Worm (Caenorhabditis elegans): ENCODE results near the gene K09A9.6.
A peak's percentile ranks its signal among the peaks of the same experiment; 100 is the strongest.

K09A9.6 gene

DNA sequence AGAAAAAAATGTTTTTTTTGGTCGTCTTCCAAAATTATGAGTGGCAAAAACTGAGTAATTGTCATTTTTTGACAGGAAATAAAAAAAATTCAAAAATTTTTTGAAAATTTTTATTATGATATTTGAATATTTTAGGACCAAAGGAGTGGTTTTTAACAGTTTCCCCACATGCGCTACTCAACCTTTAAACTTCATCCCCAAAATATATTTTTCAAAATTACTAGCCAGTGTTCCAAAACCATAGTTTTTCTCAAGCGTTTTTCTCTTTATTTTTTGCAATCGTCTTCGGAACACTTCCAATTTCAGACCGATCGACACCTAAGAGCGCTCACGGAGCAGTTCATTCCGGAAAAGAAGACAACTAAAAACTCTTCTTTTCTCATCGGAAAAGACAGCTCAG lies at the start of gene K09A9.6:
K09A9.6 (plus strand) TSS at position 301 of the 400 bp plus-strand sequence.
- TF ChIP-seq sox-4 (tag; optimal IDR thresholded peaks at IDR 0.05) (no peak), syd-9 (tag; optimal IDR thresholded peaks at IDR 0.05) (no peak), gmeb-2 (tag; optimal IDR thresholded peaks at IDR 0.05) (no peak), elt-4 (tag; optimal IDR thresholded peaks at IDR 0.05) (no peak), ceh-9 (tag; optimal IDR thresholded peaks at IDR 0.05) (no peak), lim-6 (tag; optimal IDR thresholded peaks at IDR 0.05) (no peak), che-1 (tag; optimal IDR thresholded peaks at IDR 0.05) (no peak), K02D7.2 (tag; optimal IDR thresholded peaks at IDR 0.05) (no peak), ceh-45 (GFP tag; IDR thresholded peaks at IDR 0.05) (no peak), C38D4.7 (GFP tag; optimal IDR thresholded peaks at IDR 0.05) (no peak), ceh-30 (tag; optimal IDR thresholded peaks at IDR 0.05) (no peak), mec-3 (tag; optimal IDR thresholded peaks at IDR 0.05; ENCODE audit: borderline replicate concordance) (no peak), fkh-6 (tag; optimal IDR thresholded peaks at IDR 0.05) (no peak), nhr-232 (tag; optimal IDR thresholded peaks at IDR 0.05) (no peak)

DNA sequence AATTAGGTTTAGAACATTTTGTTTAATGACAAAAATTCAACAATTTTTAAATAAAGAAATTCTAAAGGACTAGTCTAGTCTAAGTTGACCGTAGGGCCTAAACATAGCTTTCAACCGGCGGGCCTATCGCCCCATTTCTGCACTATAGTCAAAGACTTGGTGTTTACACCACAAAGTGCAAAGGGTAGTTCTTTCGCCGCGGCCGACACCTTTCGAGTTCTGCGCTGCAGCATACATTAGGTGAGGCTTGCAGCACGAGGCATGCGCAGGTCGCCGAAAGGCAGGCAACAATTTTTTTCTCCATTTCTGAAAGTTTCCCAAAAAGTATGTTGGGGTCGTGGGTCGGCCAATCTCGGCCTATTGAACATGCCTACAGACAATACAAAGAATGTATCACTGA lies 48.6 kb upstream of the K09A9.6 start:
- TF ChIP-seq dmd-4 (tag; optimal IDR thresholded peaks at IDR 0.05; ENCODE audit: borderline replicate concordance) (no peak), nhr-232 (tag; optimal IDR thresholded peaks at IDR 0.05) (no peak), ref-2 (tag; optimal IDR thresholded peaks at IDR 0.05) (no peak), hlh-13 (GFP tag; optimal IDR thresholded peaks at IDR 0.05) (no peak), ceh-22 (tag; optimal IDR thresholded peaks at IDR 0.05) (no peak), pha-2 (tag; optimal IDR thresholded peaks at IDR 0.05) (no peak), che-1 (tag; optimal IDR thresholded peaks at IDR 0.05) (no peak), F13H6.1 (tag; optimal IDR thresholded peaks at IDR 0.05) (no peak), zip-5 (tag; optimal IDR thresholded peaks at IDR 0.05) (no peak), ceh-6 (GFP tag; optimal IDR thresholded peaks at IDR 0.05) (no peak), sdc-2 (tag; optimal IDR thresholded peaks at IDR 0.05) (no peak), fkh-6 (tag; optimal IDR thresholded peaks at IDR 0.05) (no peak), pag-3 (tag; optimal IDR thresholded peaks at IDR 0.05; ENCODE audit: borderline replicate concordance) (no peak), lim-6 (tag; optimal IDR thresholded peaks at IDR 0.05) (no peak)

DNA sequence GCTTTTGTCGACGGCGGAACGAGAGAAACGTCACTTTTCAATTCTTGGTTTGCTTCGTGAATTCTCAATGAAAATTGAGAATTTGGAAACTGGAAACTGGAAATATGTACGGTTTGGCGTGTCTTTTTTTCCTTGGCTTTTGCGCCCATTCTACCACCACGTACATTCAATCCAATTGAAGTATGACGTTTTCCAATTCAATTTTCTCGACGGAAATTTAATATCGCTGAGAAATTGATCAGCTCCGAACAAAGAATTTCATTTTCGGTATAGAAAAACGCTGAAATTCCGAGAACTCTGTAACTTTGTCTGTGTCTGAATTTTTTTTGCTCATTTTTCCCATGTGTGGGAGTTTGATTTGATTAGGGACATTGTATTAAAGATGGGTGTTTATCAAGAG lies 43.8 kb upstream of the K09A9.6 start:
- TF ChIP-seq zip-5 (tag; optimal IDR thresholded peaks at IDR 0.05) (no peak), syd-9 (tag; optimal IDR thresholded peaks at IDR 0.05) (no peak), gmeb-2 (tag; optimal IDR thresholded peaks at IDR 0.05) (no peak), dmd-4 (tag; optimal IDR thresholded peaks at IDR 0.05; ENCODE audit: borderline replicate concordance) (no peak), unc-42 (tag; optimal IDR thresholded peaks at IDR 0.05) (peak; percentile 56)

DNA sequence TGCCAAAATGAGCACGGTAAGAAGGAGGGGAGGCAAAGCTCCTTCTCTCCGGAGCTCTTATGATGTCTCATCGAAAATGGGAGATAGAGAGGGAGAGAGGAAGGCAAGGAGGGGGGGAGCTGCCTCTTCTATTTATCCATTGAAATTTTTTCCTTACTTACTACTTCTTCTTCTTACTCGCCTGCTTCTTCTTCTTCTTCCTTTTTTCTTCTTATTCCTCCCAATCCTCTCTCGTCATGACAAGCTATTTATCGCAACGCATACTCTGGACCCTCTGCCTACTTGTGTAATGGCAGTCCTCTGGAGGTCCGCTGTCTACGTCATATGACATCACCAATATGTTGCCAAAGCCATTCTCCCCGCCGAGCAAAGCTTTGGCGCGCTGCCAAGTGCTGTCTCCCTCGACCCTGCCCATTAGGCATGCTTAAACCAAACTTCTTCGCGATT lies 41.8 kb upstream of the K09A9.6 start:
- peak; percentile 55 for TF ChIP-seq ceh-14 (tag; optimal IDR thresholded peaks at IDR 0.05)
- peak; percentile 27 for TF ChIP-seq unc-55 (GFP tag; optimal IDR thresholded peaks at IDR 0.05)
- TF ChIP-seq unc-42 (tag; optimal IDR thresholded peaks at IDR 0.05): peak; percentile 93
- no peak for TF ChIP-seq pat-9 (tag; optimal IDR thresholded peaks at IDR 0.05)
- TF ChIP-seq sox-4 (tag; optimal IDR thresholded peaks at IDR 0.05): no peak
- peak; percentile 59 for TF ChIP-seq ceh-34 (tag; optimal IDR thresholded peaks at IDR 0.05)
- TF ChIP-seq nfya-1 (tag; optimal IDR thresholded peaks at IDR 0.05): no peak
- TF ChIP-seq ceh-18 (tag; optimal IDR thresholded peaks at IDR 0.05): peak; percentile 59
- no peak for TF ChIP-seq hlh-13 (GFP tag; optimal IDR thresholded peaks at IDR 0.05)
- TF ChIP-seq madf-2 (tag; optimal IDR thresholded peaks at IDR 0.05): no peak
- TF ChIP-seq hlh-30 (tag; optimal IDR thresholded peaks at IDR 0.05; ENCODE audit: insufficient read depth): peak; percentile 66
- no peak for TF ChIP-seq unc-86 (tag; optimal IDR thresholded peaks at IDR 0.05)
- peak; percentile 67 for TF ChIP-seq ceh-31 (tag; optimal IDR thresholded peaks at IDR 0.05)
- no peak for TF ChIP-seq unc-3 (GFP tag; conservative IDR thresholded peaks at IDR 0.05)
- TF ChIP-seq unc-3 (tag; optimal IDR thresholded peaks at IDR 0.05): peak; percentile 12
- no peak for TF ChIP-seq fax-1 (tag; optimal IDR thresholded peaks at IDR 0.05)
- peak; percentile 41 for TF ChIP-seq ceh-19 (GFP tag; optimal IDR thresholded peaks at IDR 0.05)
- TF ChIP-seq ceh-6 (GFP tag; optimal IDR thresholded peaks at IDR 0.05): peak; percentile 19
- peak; percentile 54 for TF ChIP-seq tbx-2 (tag; optimal IDR thresholded peaks at IDR 0.05)
